Worm (Caenorhabditis elegans) whole organism, late embryonic: Measurements from ENCODE around the gene T06A10.106.

Source experiments
- C08G9.2 ChIP-seq: sonication (generic microtip); optimal IDR thresholded peaks from 2 replicates; lab custom pipeline; 2016; ENCODE audit warnings: mild to moderate bottlenecking, missing genetic modification characterization, moderate library complexity, missing compliant biosample characterization
- C38D4.7 ChIP-seq: fragments of 200-800 bp; sonication (Bioruptor generic); optimal IDR thresholded peaks from 2 replicates; lab custom pipeline; 2018; ENCODE audit warnings: mild to moderate bottlenecking, missing genetic modification characterization, moderate library complexity, missing compliant biosample characterization
- F13H6.1 ChIP-seq: sonication (generic microtip); optimal IDR thresholded peaks from 2 replicates; lab custom pipeline; 2016; ENCODE audit warnings: missing genetic modification characterization, missing compliant biosample characterization
- Y22D7AL.16 ChIP-seq: sonication (generic microtip); optimal IDR thresholded peaks from 2 replicates; lab custom pipeline; 2016; ENCODE audit warnings: missing genetic modification characterization, missing compliant biosample characterization
- ahr-1 ChIP-seq: sonication (generic microtip); optimal IDR thresholded peaks from 2 replicates; lab custom pipeline; 2016; ENCODE audit warnings: missing genetic modification characterization, missing compliant biosample characterization
- ama-1 ChIP-seq: fragments of 150-350 bp; optimal IDR thresholded peaks from 2 replicates; lab custom pipeline; 2014
- ceh-14 ChIP-seq: sonication (generic microtip); optimal IDR thresholded peaks from 2 replicates; lab custom pipeline; 2016; ENCODE audit warnings: missing genotype, missing genetic modification characterization, missing compliant biosample characterization
- ceh-18 ChIP-seq: sonication (generic microtip); optimal IDR thresholded peaks from 2 replicates; lab custom pipeline; 2016; ENCODE audit warnings: missing genetic modification characterization, missing compliant biosample characterization
- ceh-19 ChIP-seq: fragments of 200-800 bp; sonication (Bioruptor generic); optimal IDR thresholded peaks from 2 replicates; lab custom pipeline; 2018; ENCODE audit warnings: mild to moderate bottlenecking, missing genetic modification characterization, missing compliant biosample characterization
- ceh-2 ChIP-seq: sonication (generic microtip); optimal IDR thresholded peaks from 2 replicates; lab custom pipeline; 2016; ENCODE audit warnings: missing genotype, missing genetic modification characterization, missing compliant biosample characterization
- ceh-22 ChIP-seq: sonication (generic microtip); optimal IDR thresholded peaks from 2 replicates; lab custom pipeline; 2017; ENCODE audit warnings: missing biosample characterization, missing genetic modification characterization
- ceh-24 ChIP-seq: sonication (generic microtip); optimal IDR thresholded peaks from 2 replicates; lab custom pipeline; 2016; ENCODE audit warnings: mild to moderate bottlenecking, missing genetic modification characterization, missing compliant biosample characterization
- ceh-30 ChIP-seq: fragments of 150-350 bp; optimal IDR thresholded peaks from 2 replicates; lab custom pipeline; 2014; ENCODE audit warnings: missing biosample characterization, missing genetic modification characterization
- ceh-31 ChIP-seq: sonication (generic microtip); optimal IDR thresholded peaks from 2 replicates; lab custom pipeline; 2016; ENCODE audit warnings: missing genetic modification characterization, missing compliant biosample characterization
- ceh-45 ChIP-seq: fragments of 200-800 bp; sonication (Bioruptor generic); IDR thresholded peaks from 2 replicates; pipeline ENCODE4 v1.3.6; 2022; ENCODE audit warnings: missing genetic modification reagents, missing genetic modification characterization, missing compliant biosample characterization
- ceh-6 ChIP-seq: fragments of 200-800 bp; sonication (Bioruptor generic); optimal IDR thresholded peaks from 2 replicates; lab custom pipeline; 2018; ENCODE audit warnings: mild to moderate bottlenecking, missing genetic modification characterization, missing compliant biosample characterization
- ceh-9 ChIP-seq: sonication (generic microtip); optimal IDR thresholded peaks from 2 replicates; lab custom pipeline; 2016; ENCODE audit warnings: mild to moderate bottlenecking, missing genetic modification characterization, inconsistent platforms, missing compliant biosample characterization
- che-1 ChIP-seq: sonication (generic microtip); optimal IDR thresholded peaks from 2 replicates; lab custom pipeline; 2016; ENCODE audit warnings: mild to moderate bottlenecking, missing genetic modification characterization, missing compliant biosample characterization
- dmd-4 ChIP-seq: sonication (generic microtip); optimal IDR thresholded peaks from 2 replicates; lab custom pipeline; 2016; ENCODE audit warnings: borderline replicate concordance, missing genetic modification characterization, missing compliant biosample characterization
- dve-1 ChIP-seq: sonication (generic microtip); optimal IDR thresholded peaks from 2 replicates; lab custom pipeline; 2017; ENCODE audit warnings: antibody characterized with exemption, mild to moderate bottlenecking, missing genetic modification characterization, missing compliant biosample characterization
- elt-2 ChIP-seq: sonication (generic microtip); optimal IDR thresholded peaks from 2 replicates; lab custom pipeline; 2016; ENCODE audit warnings: missing genetic modification reagents, missing genetic modification characterization, missing compliant biosample characterization
- elt-4 ChIP-seq: sonication (generic microtip); optimal IDR thresholded peaks from 2 replicates; lab custom pipeline; 2016; ENCODE audit warnings: missing genetic modification characterization, missing compliant biosample characterization
- fax-1 ChIP-seq: sonication (generic microtip); optimal IDR thresholded peaks from 2 replicates; lab custom pipeline; 2016; ENCODE audit warnings: missing genotype, missing genetic modification characterization, missing compliant biosample characterization
- fkh-10 ChIP-seq: fragments of 150-350 bp; optimal IDR thresholded peaks from 2 replicates; lab custom pipeline; 2014; ENCODE audit warnings: missing biosample characterization, missing genetic modification reagents, missing genetic modification characterization
- fkh-6 ChIP-seq: sonication (generic microtip); optimal IDR thresholded peaks from 2 replicates; lab custom pipeline; 2016; ENCODE audit warnings: missing genetic modification characterization, missing compliant biosample characterization
- gmeb-2 ChIP-seq: sonication (generic microtip); optimal IDR thresholded peaks from 2 replicates; lab custom pipeline; 2016; ENCODE audit warnings: missing genetic modification characterization, inconsistent platforms, missing compliant biosample characterization
- hlh-13 ChIP-seq: fragments of 200-800 bp; sonication (Bioruptor generic); optimal IDR thresholded peaks from 2 replicates; lab custom pipeline; 2018; ENCODE audit warnings: mild to moderate bottlenecking, missing genetic modification characterization, missing compliant biosample characterization
- hlh-15 ChIP-seq: sonication (generic microtip); optimal IDR thresholded peaks from 2 replicates; lab custom pipeline; 2016; ENCODE audit warnings: missing genetic modification characterization, missing compliant biosample characterization
- hlh-30 ChIP-seq: sonication (generic microtip); optimal IDR thresholded peaks from 2 replicates; lab custom pipeline; 2017; ENCODE audit warnings: antibody characterized with exemption, missing genetic modification characterization, missing compliant biosample characterization; ENCODE audit not compliant: insufficient read depth
- hlh-8 ChIP-seq: sonication (generic microtip); optimal IDR thresholded peaks from 2 replicates; lab custom pipeline; 2016; ENCODE audit warnings: missing genotype, missing genetic modification characterization, missing compliant biosample characterization
- lim-6 ChIP-seq: sonication (generic microtip); optimal IDR thresholded peaks from 2 replicates; lab custom pipeline; 2016; ENCODE audit warnings: missing genetic modification characterization, missing compliant biosample characterization
- lin-11 ChIP-seq: fragments of 200-800 bp; sonication (Bioruptor generic); optimal IDR thresholded peaks from 2 replicates; lab custom pipeline; 2018; ENCODE audit warnings: mild to moderate bottlenecking, missing genetic modification characterization, missing compliant biosample characterization
- nfya-1 ChIP-seq: sonication (generic microtip); optimal IDR thresholded peaks from 2 replicates; lab custom pipeline; 2017; ENCODE audit warnings: missing genetic modification characterization, mild to moderate bottlenecking, missing compliant biosample characterization, antibody characterized with exemption, moderate library complexity
- npax-4 ChIP-seq: sonication (generic microtip); optimal IDR thresholded peaks from 2 replicates; lab custom pipeline; 2016; ENCODE audit warnings: missing genetic modification characterization, missing compliant biosample characterization
- pag-3 ChIP-seq: sonication (generic microtip); optimal IDR thresholded peaks from 2 replicates; lab custom pipeline; 2016; ENCODE audit warnings: missing compliant biosample characterization, missing genetic modification characterization, borderline replicate concordance
- pat-9 ChIP-seq: fragments of 200-800 bp; sonication (Bioruptor generic); optimal IDR thresholded peaks from 2 replicates; lab custom pipeline; 2018; ENCODE audit warnings: mild to moderate bottlenecking, missing genetic modification characterization, moderate library complexity, missing compliant biosample characterization
- pax-1 ChIP-seq: fragments of 150-350 bp; optimal IDR thresholded peaks from 2 replicates; lab custom pipeline; 2014; ENCODE audit warnings: missing biosample characterization, missing genetic modification characterization
- pha-2 ChIP-seq: sonication (generic microtip); optimal IDR thresholded peaks from 2 replicates; lab custom pipeline; 2017; ENCODE audit warnings: mild to moderate bottlenecking, missing genetic modification characterization, missing compliant biosample characterization
- pha-4 ChIP-seq: fragments of 150-350 bp; optimal IDR thresholded peaks from 2 replicates; lab custom pipeline; 2018; ENCODE audit warnings: missing biosample characterization, missing genetic modification reagents, missing genetic modification characterization
- pros-1 ChIP-seq: fragments of 150-350 bp; optimal IDR thresholded peaks from 2 replicates; lab custom pipeline; 2014; ENCODE audit warnings: missing biosample characterization, missing genetic modification reagents, missing genetic modification characterization
- ref-2 ChIP-seq: sonication (generic microtip); optimal IDR thresholded peaks from 2 replicates; lab custom pipeline; 2016; ENCODE audit warnings: missing genetic modification characterization, missing compliant biosample characterization
- sox-2 ChIP-seq: fragments of 200-800 bp; sonication (Bioruptor generic); IDR thresholded peaks from 2 replicates; pipeline ENCODE4 v1.3.6; 2022; ENCODE audit warnings: missing genetic modification reagents, missing genetic modification characterization, missing compliant biosample characterization
- sox-4 ChIP-seq: sonication (generic microtip); optimal IDR thresholded peaks from 2 replicates; lab custom pipeline; 2017; ENCODE audit warnings: mild to moderate bottlenecking, missing genetic modification characterization, inconsistent platforms, missing compliant biosample characterization
- syd-9 ChIP-seq: sonication (generic microtip); optimal IDR thresholded peaks from 2 replicates; lab custom pipeline; 2016; ENCODE audit warnings: mild to moderate bottlenecking, missing genetic modification characterization, moderate library complexity, missing compliant biosample characterization
- tbx-2 ChIP-seq: sonication (generic microtip); optimal IDR thresholded peaks from 2 replicates; lab custom pipeline; 2016; ENCODE audit warnings: missing genetic modification characterization, missing compliant biosample characterization
- ttx-3 ChIP-seq: sonication (generic microtip); optimal IDR thresholded peaks from 2 replicates; lab custom pipeline; 2016; ENCODE audit warnings: missing genetic modification reagents, missing genetic modification characterization, missing compliant biosample characterization
- ztf-16 ChIP-seq: sonication (generic microtip); optimal IDR thresholded peaks from 2 replicates; lab custom pipeline; 2017; ENCODE audit warnings: missing genetic modification characterization, missing compliant biosample characterization

Gene T06A10.106

ce11 chrIV:16865487-16865886 is 3.3 kb downstream of the T06A10.106 start, which contains the start of gene gtsf-1 (continued):
- TF ChIP-seq ceh-22 (tag; lab: Kevin White, UChicago) = no peak
- TF ChIP-seq elt-2 (tag; lab: Kevin White, UChicago) = peak; percentile 80
- TF ChIP-seq pha-4 (tag; lab: Kevin White, UChicago) = no peak
- TF ChIP-seq sox-2 = no peak
- TF ChIP-seq hlh-13 = no peak
- TF ChIP-seq elt-4 (tag; lab: Kevin White, UChicago) = no peak
- TF ChIP-seq C08G9.2 = no peak
- peak; percentile 18 for TF ChIP-seq ceh-18
- TF ChIP-seq ceh-6 = no peak
- TF ChIP-seq ceh-45 (GFP tag; lab: Robert Waterston, UW) = no peak
- no peak for TF ChIP-seq pax-1 (tag; lab: Kevin White, UChicago)
- TF ChIP-seq pros-1 (tag; lab: Kevin White, UChicago) = no peak
- peak; percentile 53 for TF ChIP-seq ceh-2 (tag; lab: Kevin White, UChicago)
- TF ChIP-seq pat-9 (tag; lab: Kevin White, UChicago) = peak; percentile 47
- peak; percentile 25 for TF ChIP-seq fax-1
- TF ChIP-seq ceh-24 = no peak
- no peak for TF ChIP-seq ceh-9
- peak; percentile 36 for TF ChIP-seq sox-4
- TF ChIP-seq ahr-1 = no peak
- TF ChIP-seq F13H6.1 (tag; lab: Kevin White, UChicago) = no peak
- TF ChIP-seq ztf-16 = peak; percentile 52
- no peak for TF ChIP-seq fkh-10 (GFP tag; lab: Kevin White, UChicago)
- peak; percentile 36 for TF ChIP-seq ref-2
- TF ChIP-seq fkh-6 (tag; lab: Kevin White, UChicago) = no peak
- peak; percentile 85 for TF ChIP-seq nfya-1 (tag; lab: Kevin White, UChicago)
- TF ChIP-seq ceh-19 (GFP tag; lab: Kevin White, UChicago) = no peak
- TF ChIP-seq ceh-31 (tag; lab: Kevin White, UChicago) = peak; percentile 48
- TF ChIP-seq lim-6 (tag; lab: Kevin White, UChicago) = no peak
- peak; percentile 66 for TF ChIP-seq dve-1 (tag; lab: Kevin White, UChicago)
- TF ChIP-seq ama-1 (lab: Kevin White, UChicago) = no peak
- peak; percentile 81 for TF ChIP-seq ceh-14
- TF ChIP-seq C38D4.7 (GFP tag; lab: Kevin White, UChicago) = peak; percentile 25

ce11 chrIV:16864876-16865275 is 3.9 kb downstream of the T06A10.106 start:
- no peak for TF ChIP-seq gmeb-2 (tag; lab: Kevin White, UChicago)

- no peak for TF ChIP-seq ref-2
- TF ChIP-seq elt-4 (tag; lab: Kevin White, UChicago) = no peak
- TF ChIP-seq ceh-24 = no peak
- TF ChIP-seq ceh-22 (tag; lab: Kevin White, UChicago) = no peak
- TF ChIP-seq ama-1 (lab: Kevin White, UChicago) = no peak
- TF ChIP-seq lin-11 (tag; lab: Kevin White, UChicago) = peak; percentile 44
- peak; percentile 79 for TF ChIP-seq ceh-14
- no peak for TF ChIP-seq sox-2
- TF ChIP-seq pax-1 (tag; lab: Kevin White, UChicago) = no peak
- no peak for TF ChIP-seq pha-4 (tag; lab: Kevin White, UChicago)
- no peak for TF ChIP-seq npax-4 (tag; lab: Kevin White, UChicago)
- TF ChIP-seq ceh-45 (GFP tag; lab: Robert Waterston, UW) = no peak
- no peak for TF ChIP-seq pag-3 (tag; lab: Kevin White, UChicago)
- peak; percentile 58 for TF ChIP-seq che-1 (tag; lab: Kevin White, UChicago)
- peak; percentile 37 for TF ChIP-seq fax-1
- TF ChIP-seq hlh-8 = peak; percentile 20
- peak; percentile 59 for TF ChIP-seq tbx-2 (tag; lab: Kevin White, UChicago)
- TF ChIP-seq hlh-30 (tag; lab: Kevin White, UChicago) = no peak
- peak; percentile 27 for TF ChIP-seq gmeb-2 (tag; lab: Kevin White, UChicago)
- TF ChIP-seq fkh-6 (tag; lab: Kevin White, UChicago) = peak; percentile 38
- no peak for TF ChIP-seq syd-9 (tag; lab: Kevin White, UChicago)
- peak; percentile 49 for TF ChIP-seq ceh-2 (tag; lab: Kevin White, UChicago)
- TF ChIP-seq Y22D7AL.16 (tag; lab: Kevin White, UChicago) = no peak
- peak; percentile 71 for TF ChIP-seq ttx-3 (tag; lab: Kevin White, UChicago)
- TF ChIP-seq dmd-4 (tag; lab: Kevin White, UChicago) = peak; percentile 4
- no peak for TF ChIP-seq fkh-10 (GFP tag; lab: Kevin White, UChicago)
- TF ChIP-seq ceh-19 (GFP tag; lab: Kevin White, UChicago) = peak; percentile 53
- TF ChIP-seq ceh-30 (tag; lab: Kevin White, UChicago) = no peak
- peak; percentile 81 for TF ChIP-seq elt-2 (tag; lab: Kevin White, UChicago)
- TF ChIP-seq pha-2 (tag; lab: Kevin White, UChicago) = peak; percentile 50
- no peak for TF ChIP-seq lim-6 (tag; lab: Kevin White, UChicago)
- no peak for TF ChIP-seq hlh-15
- TF ChIP-seq nfya-1 (tag; lab: Kevin White, UChicago) = peak; percentile 55
- no peak for TF ChIP-seq pros-1 (tag; lab: Kevin White, UChicago)
- peak; percentile 39 for TF ChIP-seq F13H6.1 (tag; lab: Kevin White, UChicago)
Observed at ce11 chrIV:16863431-16863895, 5.3 kb downstream of the T06A10.106 start, which contains the start of the genes mel-46 and lsy-13. Gene mel-46 (minus strand): TSS chrIV:16863481. Gene lsy-13 (plus strand): TSS chrIV:16863870.
